ENCODE assay signal across 1 fruit fly cellular context in the genomic region with DNA sequence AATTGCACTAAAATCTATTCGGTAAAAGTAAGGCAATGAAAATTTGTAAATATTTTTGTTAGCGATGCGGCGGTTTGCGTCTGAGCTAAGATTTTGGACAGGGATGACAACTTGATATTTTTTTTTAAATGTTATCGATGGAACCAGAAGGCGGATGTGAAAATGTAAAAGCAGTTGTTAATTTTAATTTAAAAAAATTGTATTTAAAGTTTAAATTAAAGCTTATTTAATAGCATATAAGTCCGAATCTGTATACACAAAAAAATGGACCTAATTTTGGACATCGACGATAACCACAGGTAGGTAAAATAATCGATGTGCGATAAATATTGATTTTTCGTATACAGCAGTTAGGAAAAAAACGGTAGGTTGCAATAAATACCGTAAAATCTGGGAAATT.
A peak's percentile ranks its signal among the peaks of the same experiment; 100 is the strongest.
TF ChIP-seq lines count a peak whose summit lies in the region.

A gene (minus strand): TSS at position 87 of the 400 bp plus-strand sequence.
A gene (plus strand): TSS at position 322 of the 400 bp plus-strand sequence.

TF ChIP-seq in whole organism, embryonic, 481 proteins besides CTCF, POLR2A, EP300 and RAD21 (continued from another document and continues in another):
- TF ChIP-seq Dll (GFP tag; IDR thresholded peaks at IDR 0.05; lab: Robert Waterston, UW; ENCODE audit: partially characterized antibody) = peak; percentile 78
- peak; percentile 68 for TF ChIP-seq CG12659 (GFP tag; optimal IDR thresholded peaks at IDR 0.05; lab: Kevin White, UChicago)
- no peak for TF ChIP-seq sc (optimal IDR thresholded peaks at IDR 0.05; lab: Kevin White, UChicago)
- TF ChIP-seq sc (GFP tag; optimal IDR thresholded peaks at IDR 0.05; lab: Kevin White, UChicago) = no peak
- peak; percentile 8 for TF ChIP-seq Hr3 (GFP tag; optimal IDR thresholded peaks at IDR 0.05; lab: Kevin White, UChicago)
- peak; percentile 26 for TF ChIP-seq tin (GFP tag; optimal IDR thresholded peaks at IDR 0.05; lab: Kevin White, UChicago)
- peak; percentile 15 for TF ChIP-seq sug (tag; optimal IDR thresholded peaks at IDR 0.05; lab: Kevin White, UChicago)
- peak; percentile 64; the same call in 2 of the 3 replicates for TF ChIP-seq vnd (GFP tag; IDR thresholded peaks at IDR 0.05; lab: Robert Waterston, UW; ENCODE audit: partially characterized antibody)
- peak; percentile 29 for TF ChIP-seq grau (tag; optimal IDR thresholded peaks at IDR 0.05; lab: Kevin White, UChicago)
- TF ChIP-seq CG17912 (GFP tag; optimal IDR thresholded peaks at IDR 0.05; lab: Kevin White, UChicago) = no peak
- TF ChIP-seq Lhr (GFP tag; optimal IDR thresholded peaks at IDR 0.05; lab: Kevin White, UChicago) = peak; percentile 31
- no peak for TF ChIP-seq CG9797 (GFP tag; optimal IDR thresholded peaks at IDR 0.05; lab: Kevin White, UChicago)
- no peak for TF ChIP-seq Rfx (GFP tag; IDR thresholded peaks at IDR 0.05; lab: Robert Waterston, UW)
- peak; percentile 84 for TF ChIP-seq YL-1 (GFP tag; optimal IDR thresholded peaks at IDR 0.05; lab: Kevin White, UChicago)
- TF ChIP-seq CG7271 (tag; optimal IDR thresholded peaks at IDR 0.05; lab: Kevin White, UChicago) = no peak
- TF ChIP-seq hb (GFP tag; IDR thresholded peaks at IDR 0.05; lab: Robert Waterston, UW; ENCODE audit: partially characterized antibody) = 0 out of 3 replicates have a peak, but pooled peaks have one; percentile 56
- peak; percentile 11 for TF ChIP-seq gsb-n (tag; optimal IDR thresholded peaks at IDR 0.05; lab: Kevin White, UChicago)
- peak; percentile 40 for TF ChIP-seq CG2712 (tag; optimal IDR thresholded peaks at IDR 0.05; lab: Kevin White, UChicago)
- TF ChIP-seq Nf-YB (GFP tag; optimal IDR thresholded peaks at IDR 0.05; lab: Kevin White, UChicago) = no peak
- TF ChIP-seq ems (GFP tag; optimal IDR thresholded peaks at IDR 0.05; lab: Kevin White, UChicago) = no peak
- TF ChIP-seq knrl (GFP tag; IDR thresholded peaks at IDR 0.05; lab: Robert Waterston, UW; ENCODE audit: partially characterized antibody) = peak; percentile 69
- TF ChIP-seq CG15601 (tag; optimal IDR thresholded peaks at IDR 0.05; lab: Kevin White, UChicago) = peak; percentile 40
- no peak for TF ChIP-seq CG17385 (GFP tag; optimal IDR thresholded peaks at IDR 0.05; lab: Kevin White, UChicago)
- peak; percentile 21 for TF ChIP-seq sd (tag; optimal IDR thresholded peaks at IDR 0.05; lab: Kevin White, UChicago)
- TF ChIP-seq BtbVII (GFP tag; optimal IDR thresholded peaks at IDR 0.05; lab: Kevin White, UChicago) = no peak
- peak; percentile 25 for TF ChIP-seq Max (GFP tag; optimal IDR thresholded peaks at IDR 0.05; lab: Kevin White, UChicago)
- peak; percentile 31 for TF ChIP-seq CG34376 (GFP tag; optimal IDR thresholded peaks at IDR 0.05; lab: Kevin White, UChicago)
- TF ChIP-seq CG15514 (GFP tag; optimal IDR thresholded peaks at IDR 0.05; lab: Kevin White, UChicago) = peak; percentile 92
- peak; percentile 51 for TF ChIP-seq row (GFP tag; IDR thresholded peaks at IDR 0.05; lab: Robert Waterston, UW)
- TF ChIP-seq Scr (GFP tag; IDR thresholded peaks at IDR 0.05; lab: Robert Waterston, UW; ENCODE audit: partially characterized antibody) = peak; percentile 71
- peak; percentile 8 for TF ChIP-seq ewg (GFP tag; optimal IDR thresholded peaks at IDR 0.05; lab: Kevin White, UChicago)
- peak; percentile 34 for TF ChIP-seq CG30020 (tag; optimal IDR thresholded peaks at IDR 0.05; lab: Kevin White, UChicago)
- 0 out of 3 replicates have a peak, but pooled peaks have one; percentile 17 for TF ChIP-seq Opbp (GFP tag; IDR thresholded peaks at IDR 0.05; lab: Robert Waterston, UW; ENCODE audit: partially characterized antibody)
- peak; percentile 20 for TF ChIP-seq slou (GFP tag; optimal IDR thresholded peaks at IDR 0.05; lab: Kevin White, UChicago)
- peak; percentile 73; the same call in 2 of the 3 replicates for TF ChIP-seq Doc3 (GFP tag; IDR thresholded peaks at IDR 0.05; lab: Robert Waterston, UW; ENCODE audit: partially characterized antibody)
- TF ChIP-seq Spps (tag; optimal IDR thresholded peaks at IDR 0.05; lab: Kevin White, UChicago) = no peak
- TF ChIP-seq E2f2 (GFP tag; IDR thresholded peaks at IDR 0.05; lab: Robert Waterston, UW) = peak; percentile 60
- TF ChIP-seq luna (GFP tag; optimal IDR thresholded peaks at IDR 0.05; lab: Kevin White, UChicago) = no peak
- peak; percentile 35; the same call in 1 of the 2 replicates for TF ChIP-seq inv (GFP tag; IDR thresholded peaks at IDR 0.05; lab: Robert Waterston, UW; ENCODE audit: partially characterized antibody)
- TF ChIP-seq pfk (GFP tag; optimal IDR thresholded peaks at IDR 0.05; lab: Kevin White, UChicago) = peak; percentile 0
- TF ChIP-seq CG7839 (tag; optimal IDR thresholded peaks at IDR 0.05; lab: Kevin White, UChicago) = peak; percentile 26
- TF ChIP-seq sna (GFP tag; IDR thresholded peaks at IDR 0.05; lab: Robert Waterston, UW; ENCODE audit: partially characterized antibody) = peak; percentile 68
- 0 out of 2 replicates have a peak, but pooled peaks have one; percentile 9 for TF ChIP-seq bbx (GFP tag; IDR thresholded peaks at IDR 0.05; lab: Robert Waterston, UW; ENCODE audit: partially characterized antibody)
- peak; percentile 41 for TF ChIP-seq Xbp1 (GFP tag; optimal IDR thresholded peaks at IDR 0.05; lab: Kevin White, UChicago)
- peak; percentile 64 for TF ChIP-seq CG4617 (GFP tag; optimal IDR thresholded peaks at IDR 0.05; lab: Kevin White, UChicago; ENCODE audit: borderline replicate concordance)
- peak; percentile 21 for TF ChIP-seq Vsx1 (GFP tag; optimal IDR thresholded peaks at IDR 0.05; lab: Kevin White, UChicago)
- no peak for TF ChIP-seq en (GFP tag; optimal IDR thresholded peaks at IDR 0.05; lab: Kevin White, UChicago)
- TF ChIP-seq Nf-YC (tag; optimal IDR thresholded peaks at IDR 0.05; lab: Kevin White, UChicago) = peak; percentile 22
- TF ChIP-seq CG2120 (GFP tag; optimal IDR thresholded peaks at IDR 0.05; lab: Kevin White, UChicago) = peak; percentile 17
- TF ChIP-seq crol (GFP tag; IDR thresholded peaks at IDR 0.05; lab: Robert Waterston, UW) = no peak
- TF ChIP-seq CG1529 (GFP tag; optimal IDR thresholded peaks at IDR 0.05; lab: Kevin White, UChicago) = no peak
- TF ChIP-seq Deaf1 (tag; optimal IDR thresholded peaks at IDR 0.05; lab: Kevin White, UChicago) = no peak
- TF ChIP-seq lov (optimal IDR thresholded peaks at IDR 0.05; lab: Kevin White, UChicago) = no peak
- no peak for TF ChIP-seq lov (GFP tag; IDR thresholded peaks at IDR 0.05; lab: Robert Waterston, UW)
- peak; percentile 49 for TF ChIP-seq CG13775 (GFP tag; optimal IDR thresholded peaks at IDR 0.05; lab: Kevin White, UChicago)
- peak; percentile 100 for TF ChIP-seq onecut (GFP tag; IDR thresholded peaks at IDR 0.05; lab: Robert Waterston, UW)
- peak; percentile 18 for TF ChIP-seq Abd-B (GFP tag; optimal IDR thresholded peaks at IDR 0.05; lab: Kevin White, UChicago)
- TF ChIP-seq Dip3 (GFP tag; optimal IDR thresholded peaks at IDR 0.05; lab: Kevin White, UChicago) = no peak
- peak; percentile 18 for TF ChIP-seq CG1603 (tag; optimal IDR thresholded peaks at IDR 0.05; lab: Kevin White, UChicago)
- TF ChIP-seq ara (GFP tag; IDR thresholded peaks at IDR 0.05; lab: Robert Waterston, UW) = no peak
- TF ChIP-seq twi (tag; optimal IDR thresholded peaks at IDR 0.05; lab: Kevin White, UChicago) = no peak
- TF ChIP-seq CG14860 (GFP tag; IDR thresholded peaks at IDR 0.05; lab: Robert Waterston, UW; ENCODE audit: partially characterized antibody) = peak; percentile 71; the same call in 2 of the 3 replicates
- peak; percentile 2 for TF ChIP-seq CG18764 (GFP tag; optimal IDR thresholded peaks at IDR 0.05; lab: Kevin White, UChicago)
- no peak for TF ChIP-seq CG3065 (GFP tag; optimal IDR thresholded peaks at IDR 0.05; lab: Kevin White, UChicago)
- peak; percentile 63 for TF ChIP-seq CG10267 (tag; optimal IDR thresholded peaks at IDR 0.05; lab: Kevin White, UChicago)
- TF ChIP-seq CG9727 (GFP tag; optimal IDR thresholded peaks at IDR 0.05; lab: Kevin White, UChicago) = peak; percentile 21
- no peak for TF ChIP-seq fu2 (GFP tag; optimal IDR thresholded peaks at IDR 0.05; lab: Kevin White, UChicago)
- no peak for TF ChIP-seq CG11504 (tag; optimal IDR thresholded peaks at IDR 0.05; lab: Kevin White, UChicago)
- TF ChIP-seq CG17802 (tag; optimal IDR thresholded peaks at IDR 0.05; lab: Kevin White, UChicago) = no peak
- TF ChIP-seq phol (tag; optimal IDR thresholded peaks at IDR 0.05; lab: Kevin White, UChicago) = peak; percentile 55
- peak; percentile 80 for TF ChIP-seq MBD-R2 (GFP tag; IDR thresholded peaks at IDR 0.05; lab: Robert Waterston, UW)
- TF ChIP-seq Hsf (GFP tag; optimal IDR thresholded peaks at IDR 0.05; lab: Kevin White, UChicago) = peak; percentile 14
- TF ChIP-seq lilli (GFP tag; optimal IDR thresholded peaks at IDR 0.05; lab: Kevin White, UChicago) = peak; percentile 36
- no peak for TF ChIP-seq az2 (GFP tag; optimal IDR thresholded peaks at IDR 0.05; lab: Kevin White, UChicago)
- peak; percentile 82 for TF ChIP-seq Ets65A (GFP tag; lab: Kevin White, UChicago)
- 0 out of 2 replicates have a peak, but pooled peaks have one; percentile 8 for TF ChIP-seq CG10366 (GFP tag; IDR thresholded peaks at IDR 0.05; lab: Robert Waterston, UW)
- peak; percentile 10 for TF ChIP-seq Fer1 (GFP tag; optimal IDR thresholded peaks at IDR 0.05; lab: Kevin White, UChicago)
- TF ChIP-seq CG12391 (tag; optimal IDR thresholded peaks at IDR 0.05; lab: Kevin White, UChicago) = peak; percentile 50
- no peak for TF ChIP-seq insv (GFP tag; optimal IDR thresholded peaks at IDR 0.05; lab: Kevin White, UChicago)
- no peak for TF ChIP-seq Atf3 (GFP tag; optimal IDR thresholded peaks at IDR 0.05; lab: Kevin White, UChicago)
- peak; percentile 87 for TF ChIP-seq stwl (tag; optimal IDR thresholded peaks at IDR 0.05; lab: Kevin White, UChicago)
- peak; percentile 62 for TF ChIP-seq unc-4 (GFP tag; IDR thresholded peaks at IDR 0.05; lab: Robert Waterston, UW; ENCODE audit: partially characterized antibody)
- peak; percentile 0 for TF ChIP-seq Mad (GFP tag; optimal IDR thresholded peaks at IDR 0.05; lab: Kevin White, UChicago)
- TF ChIP-seq Bgb (GFP tag; IDR thresholded peaks at IDR 0.05; lab: Robert Waterston, UW; ENCODE audit: partially characterized antibody) = peak; percentile 63
- no peak for TF ChIP-seq CG11456 (GFP tag; IDR thresholded peaks at IDR 0.05; lab: Robert Waterston, UW)
- peak; percentile 40 for TF ChIP-seq CG8290 (GFP tag; optimal IDR thresholded peaks at IDR 0.05; lab: Kevin White, UChicago)
- no peak for TF ChIP-seq CG8290 (tag; optimal IDR thresholded peaks at IDR 0.05; lab: Kevin White, UChicago)
- TF ChIP-seq Myb (GFP tag; optimal IDR thresholded peaks at IDR 0.05; lab: Kevin White, UChicago) = peak; percentile 68
- no peak for TF ChIP-seq CG17186 (GFP tag; optimal IDR thresholded peaks at IDR 0.05; lab: Kevin White, UChicago)
- TF ChIP-seq zfh1 (GFP tag; IDR thresholded peaks at IDR 0.05; lab: Robert Waterston, UW) = peak; percentile 20; the same call in 1 of the 3 replicates
- no peak for TF ChIP-seq Hr78 (GFP tag; optimal IDR thresholded peaks at IDR 0.05; lab: Kevin White, UChicago)
- TF ChIP-seq NK7.1 (GFP tag; optimal IDR thresholded peaks at IDR 0.05; lab: Kevin White, UChicago) = no peak
- TF ChIP-seq p53 (GFP tag; optimal IDR thresholded peaks at IDR 0.05; lab: Kevin White, UChicago) = no peak
- 0 out of 2 replicates have a peak, but pooled peaks have one; percentile 6 for TF ChIP-seq ato (GFP tag; IDR thresholded peaks at IDR 0.05; lab: Robert Waterston, UW; ENCODE audit: partially characterized antibody)
- no peak for TF ChIP-seq pnt (GFP tag; optimal IDR thresholded peaks at IDR 0.05; lab: Kevin White, UChicago)
- TF ChIP-seq CG7786 (GFP tag; optimal IDR thresholded peaks at IDR 0.05; lab: Kevin White, UChicago) = no peak
- no peak for TF ChIP-seq GATAe (GFP tag; conservative IDR thresholded peaks at IDR 0.05; lab: Robert Waterston, UW)
- TF ChIP-seq ind (GFP tag; optimal IDR thresholded peaks at IDR 0.05; lab: Kevin White, UChicago) = peak; percentile 25
- TF ChIP-seq CG8924 (tag; optimal IDR thresholded peaks at IDR 0.05; lab: Kevin White, UChicago) = peak; percentile 16
- TF ChIP-seq CG13624 (GFP tag; optimal IDR thresholded peaks at IDR 0.05; lab: Kevin White, UChicago) = peak; percentile 41
- no peak for TF ChIP-seq CG13894 (tag; optimal IDR thresholded peaks at IDR 0.05; lab: Kevin White, UChicago)
- peak; percentile 19 for TF ChIP-seq Sin3A (optimal IDR thresholded peaks at IDR 0.05; lab: Kevin White, UChicago)
- TF ChIP-seq exex (tag; optimal IDR thresholded peaks at IDR 0.05; lab: Kevin White, UChicago) = no peak
- TF ChIP-seq CG13287 (GFP tag; IDR thresholded peaks at IDR 0.05; lab: Robert Waterston, UW; ENCODE audit: partially characterized antibody) = peak; percentile 80
- no peak for TF ChIP-seq Hr39 (optimal IDR thresholded peaks at IDR 0.05; lab: Kevin White, UChicago)
- peak; percentile 56 for TF ChIP-seq gfzf (GFP tag; optimal IDR thresholded peaks at IDR 0.05; lab: Kevin White, UChicago)
- peak in 1 of 2 experiments; percentile 14 for TF ChIP-seq dpn (GFP tag; optimal IDR thresholded peaks at IDR 0.05; lab: Kevin White, UChicago)
- TF ChIP-seq Hmr (GFP tag; optimal IDR thresholded peaks at IDR 0.05; lab: Kevin White, UChicago) = peak; percentile 25
- peak; percentile 20 for TF ChIP-seq CG8388 (GFP tag; optimal IDR thresholded peaks at IDR 0.05; lab: Kevin White, UChicago)
- TF ChIP-seq CG15269 (tag; optimal IDR thresholded peaks at IDR 0.05; lab: Kevin White, UChicago) = no peak
- peak; percentile 31 for TF ChIP-seq CG10462 (GFP tag; optimal IDR thresholded peaks at IDR 0.05; lab: Kevin White, UChicago)
- TF ChIP-seq HmgZ (tag; optimal IDR thresholded peaks at IDR 0.05; lab: Kevin White, UChicago) = peak; percentile 40
- no peak for TF ChIP-seq Ptx1 (GFP tag; IDR thresholded peaks at IDR 0.05; lab: Robert Waterston, UW)
- peak; percentile 11 for TF ChIP-seq CG18262 (tag; optimal IDR thresholded peaks at IDR 0.05; lab: Kevin White, UChicago)
- TF ChIP-seq CG31441 (GFP tag; IDR thresholded peaks at IDR 0.05; lab: Robert Waterston, UW) = 0 out of 2 replicates have a peak, but pooled peaks have one; percentile 22
- TF ChIP-seq Tbp (GFP tag; optimal IDR thresholded peaks at IDR 0.05; lab: Kevin White, UChicago) = no peak
- peak; percentile 45; the same call in 1 of the 2 replicates for TF ChIP-seq tna (GFP tag; IDR thresholded peaks at IDR 0.05; lab: Robert Waterston, UW; ENCODE audit: partially characterized antibody)
- TF ChIP-seq hbn (GFP tag; IDR thresholded peaks at IDR 0.05; lab: Robert Waterston, UW; ENCODE audit: partially characterized antibody) = peak; percentile 69
- no peak for TF ChIP-seq CG16779 (GFP tag; IDR thresholded peaks at IDR 0.05; lab: Robert Waterston, UW)
- TF ChIP-seq CG10431 (GFP tag; optimal IDR thresholded peaks at IDR 0.05; lab: Kevin White, UChicago) = peak; percentile 4
- peak; percentile 99 for TF ChIP-seq trem (tag; optimal IDR thresholded peaks at IDR 0.05; lab: Kevin White, UChicago)
- no peak for TF ChIP-seq Nf-YA (GFP tag; IDR thresholded peaks at IDR 0.05; lab: Robert Waterston, UW)
